Worm (Caenorhabditis elegans): ENCODE results near the gene mtre-1.
A peak's percentile ranks its signal among the peaks of the same experiment; 100 is the strongest.

The mtre-1 gene

ce11 chrII:8071801-8072544, 21.6 kb upstream of the mtre-1 start:
- TF ChIP-seq ztf-11 (tag; optimal IDR thresholded peaks at IDR 0.05) (no peak), nhr-12 (tag; optimal IDR thresholded peaks at IDR 0.05) (no peak), ceh-82 (tag; optimal IDR thresholded peaks at IDR 0.05) (no peak), unc-39 (tag; optimal IDR thresholded peaks at IDR 0.05) (no peak), sma-9 (GFP tag; optimal IDR thresholded peaks at IDR 0.05) (peak; percentile 91), sma-9 (tag; optimal IDR thresholded peaks at IDR 0.05) (no peak), alr-1 (tag; optimal IDR thresholded peaks at IDR 0.05) (no peak), nhr-10 (tag; optimal IDR thresholded peaks at IDR 0.05) (no peak), lin-39 (tag; optimal IDR thresholded peaks at IDR 0.05) (no peak), nhr-25 (tag; optimal IDR thresholded peaks at IDR 0.05) (peak; percentile 63), sma-3 (GFP tag; optimal IDR thresholded peaks at IDR 0.05) (no peak), Y55F3AM.14 (GFP tag; optimal IDR thresholded peaks at IDR 0.05) (no peak), nhr-237 (tag; optimal IDR thresholded peaks at IDR 0.05) (no peak), egl-27 (tag; optimal IDR thresholded peaks at IDR 0.05) (peak; percentile 3), crh-2 (tag; optimal IDR thresholded peaks at IDR 0.05) (peak; percentile 77), skn-1 (tag; optimal IDR thresholded peaks at IDR 0.05) (no peak), nhr-6 (tag; optimal IDR thresholded peaks at IDR 0.05) (peak; percentile 45), ZK546.5 (tag; optimal IDR thresholded peaks at IDR 0.05) (no peak), ztf-1 (GFP tag; conservative IDR thresholded peaks at IDR 0.05) (no peak), lin-13 (GFP tag; optimal IDR thresholded peaks at IDR 0.05) (peak; percentile 11), mdl-1 (tag; optimal IDR thresholded peaks at IDR 0.05) (peak in 1 of 2 experiments; percentile 83), mbf-1 (tag; optimal IDR thresholded peaks at IDR 0.05) (no peak), fos-1 (tag; optimal IDR thresholded peaks at IDR 0.05) (peak; percentile 26), F13H6.1 (tag; optimal IDR thresholded peaks at IDR 0.05) (peak; percentile 76), gmeb-1 (tag; optimal IDR thresholded peaks at IDR 0.05) (no peak), dmd-4 (tag; optimal IDR thresholded peaks at IDR 0.05) (no peak), aly-2 (tag; optimal IDR thresholded peaks at IDR 0.05) (no peak), mab-5 (tag; optimal IDR thresholded peaks at IDR 0.05) (peak; percentile 48), nhr-129 (tag; optimal IDR thresholded peaks at IDR 0.05) (peak; percentile 80), snpc-4 (tag; optimal IDR thresholded peaks at IDR 0.05) (peak; percentile 38), blmp-1 (tag; optimal IDR thresholded peaks at IDR 0.05; ENCODE audit: insufficient read depth) (peak; percentile 39), unc-62 (GFP tag; optimal IDR thresholded peaks at IDR 0.05) (peak; percentile 63), ceh-16 (tag; optimal IDR thresholded peaks at IDR 0.05) (no peak), ztf-4 (tag; optimal IDR thresholded peaks at IDR 0.05) (peak; percentile 18), lin-11 (tag; optimal IDR thresholded peaks at IDR 0.05) (no peak), unc-55 (GFP tag; optimal IDR thresholded peaks at IDR 0.05) (peak; percentile 45), lsy-2 (tag; optimal IDR thresholded peaks at IDR 0.05) (peak in 1 of 2 experiments; percentile 80), R02D3.7 (tag; optimal IDR thresholded peaks at IDR 0.05) (no peak), C34F6.9 (tag; optimal IDR thresholded peaks at IDR 0.05) (peak; percentile 81), sem-4 (tag; optimal IDR thresholded peaks at IDR 0.05) (no peak), zag-1 (tag; optimal IDR thresholded peaks at IDR 0.05) (peak; percentile 53), nhr-23 (tag; optimal IDR thresholded peaks at IDR 0.05) (no peak), elt-1 (tag; optimal IDR thresholded peaks at IDR 0.05) (no peak), nhr-77 (tag; optimal IDR thresholded peaks at IDR 0.05) (no peak), nhr-21 (tag; optimal IDR thresholded peaks at IDR 0.05) (peak; percentile 76), elt-3 (tag; optimal IDR thresholded peaks at IDR 0.05) (no peak), nhr-11 (tag; optimal IDR thresholded peaks at IDR 0.05) (no peak), peb-1 (tag; optimal IDR thresholded peaks at IDR 0.05) (no peak), ama-1 (optimal IDR thresholded peaks at IDR 0.05) (no peak)

All from whole organism, L2 larva.